Fruit fly (Drosophila melanogaster) S2 (cell line): ENCODE results near the gene SkpE.

Experiments used
- CG8478 ChIP-seq: fragments of >200 bp; optimal IDR thresholded peaks from 2 replicates; lab custom pipeline; 2018
- CTCF ChIP-seq, 2 experiments: fragments of >200 bp; optimal IDR thresholded peaks; 2 replicates each; lab custom pipeline; 2018

DNA sequence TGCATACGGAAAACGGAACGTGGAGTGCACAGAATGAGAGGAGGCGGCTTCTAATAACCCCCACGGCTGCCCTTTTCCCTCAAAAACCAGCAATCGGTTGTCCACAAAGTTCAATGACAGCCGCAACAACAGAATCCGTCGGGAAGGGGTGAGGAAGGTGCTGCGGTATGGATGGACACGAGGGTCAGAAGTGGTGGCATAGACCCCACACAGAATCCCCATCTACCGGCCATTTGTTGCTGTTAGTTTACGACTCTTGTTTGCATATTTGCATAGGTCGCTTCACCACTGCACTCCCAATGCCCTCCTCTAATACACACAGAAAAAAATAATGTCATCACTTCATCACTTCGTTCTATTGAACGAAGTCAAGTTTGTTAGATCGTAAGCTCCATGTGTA is 15.2 kb upstream of the SkpE start:
- no peak for TF ChIP-seq CTCF (optimal IDR thresholded peaks at IDR 0.05; lab: Kevin White, UChicago)
- no peak for TF ChIP-seq CG8478 (lab: Kevin White, UChicago)
